Worm (Caenorhabditis elegans) whole organism, midembryonic: ENCODE results near the gene R10E8.2.
"Not testable (repeated sequence)": the region's sequence is repeated elsewhere in the genome, so short reads cannot be mapped to it uniquely, and the experiment has no call there.

Experiments used
- T22C8.4 ChIP-seq: fragments of 200-800 bp; sonication (Bioruptor generic); IDR thresholded peaks from 2 replicates; pipeline ENCODE4 v1.3.6; 2022; ENCODE audit warnings: missing genetic modification characterization, missing compliant biosample characterization
- cog-1 ChIP-seq: sonication (generic microtip); optimal IDR thresholded peaks from 2 replicates; lab custom pipeline; 2016; ENCODE audit warnings: missing genetic modification characterization, missing compliant biosample characterization
- flt-1 ChIP-seq: fragments of 200-800 bp; sonication (Bioruptor generic); IDR thresholded peaks from 2 replicates; pipeline ENCODE4 v1.3.6; 2022; ENCODE audit warnings: missing genetic modification characterization, missing compliant biosample characterization
- klf-2 ChIP-seq: fragments of 200-800 bp; sonication (Bioruptor generic); conservative IDR thresholded peaks from 2 replicates; pipeline ENCODE4 v1.3.6; 2022; ENCODE audit warnings: missing genetic modification reagents, missing genetic modification characterization, missing compliant biosample characterization
- med-1 ChIP-seq: sonication (generic microtip); optimal IDR thresholded peaks from 2 replicates; lab custom pipeline; 2017; ENCODE audit warnings: missing genetic modification characterization, mild to moderate bottlenecking, missing compliant biosample characterization, antibody characterized with exemption, missing genetic modification reagents; ENCODE audit not compliant: insufficient read depth
- ref-1 ChIP-seq: fragments of 200-800 bp; sonication (Bioruptor generic); conservative IDR thresholded peaks from 2 replicates; pipeline ENCODE4 v1.3.6; 2022; ENCODE audit warnings: missing genetic modification reagents, missing genetic modification characterization, missing compliant biosample characterization
- tab-1 ChIP-seq: fragments of 200-800 bp; sonication (Bioruptor generic); IDR thresholded peaks from 2 replicates; pipeline ENCODE4 v1.3.6; 2022; ENCODE audit warnings: missing genetic modification characterization, missing compliant biosample characterization
- ztf-23 ChIP-seq: fragments of 200-800 bp; sonication (Bioruptor generic); IDR thresholded peaks from 2 replicates; pipeline ENCODE4 v1.3.6; 2022; ENCODE audit warnings: missing genetic modification reagents, missing genetic modification characterization, missing compliant biosample characterization
- ztf-29 ChIP-seq: fragments of 200-800 bp; sonication (Bioruptor generic); IDR thresholded peaks from 2 replicates; pipeline ENCODE4 v1.3.6; 2022; ENCODE audit warnings: missing genetic modification reagents, missing genetic modification characterization, missing compliant biosample characterization

Gene R10E8.2

ce11 chrV:18253494-18253893 is at the start of gene R10E8.2:
R10E8.2 (plus strand) TSS chrV:18253794.
- no peak for TF ChIP-seq ref-1 (GFP tag; lab: Robert Waterston, UW)
- TF ChIP-seq klf-2 = no peak
- TF ChIP-seq ztf-29 (GFP tag; lab: Robert Waterston, UW) = no peak
- TF ChIP-seq med-1 (GFP tag; lab: Kevin White, UChicago) = no peak
- no peak for TF ChIP-seq ztf-23
- no peak for TF ChIP-seq T22C8.4 (GFP tag; lab: Robert Waterston, UW)
- no peak for TF ChIP-seq flt-1 (GFP tag; lab: Robert Waterston, UW)
- no peak for TF ChIP-seq tab-1 (GFP tag; lab: Robert Waterston, UW)
- TF ChIP-seq cog-1 (tag; lab: Kevin White, UChicago) = no peak

ce11 chrV:18209071-18209470 is 44.5 kb upstream of the R10E8.2 start, which contains the start of gene F16H6.7:
F16H6.7 (minus strand) TSS chrV:18209171.
- TF ChIP-seq tab-1 (GFP tag; lab: Robert Waterston, UW) (no peak), cog-1 (tag; lab: Kevin White, UChicago) (no peak)

ce11 chrV:18212848-18213247 is 40.7 kb upstream of the R10E8.2 start:
- no peak for TF ChIP-seq T22C8.4 (GFP tag; lab: Robert Waterston, UW)
- TF ChIP-seq flt-1 (GFP tag; lab: Robert Waterston, UW) = no peak
- no peak for TF ChIP-seq med-1 (GFP tag; lab: Kevin White, UChicago)
- TF ChIP-seq cog-1 (tag; lab: Kevin White, UChicago) = no peak
- TF ChIP-seq ref-1 (GFP tag; lab: Robert Waterston, UW) = no peak
- no peak for TF ChIP-seq klf-2
- TF ChIP-seq ztf-23 = no peak
- TF ChIP-seq tab-1 (GFP tag; lab: Robert Waterston, UW) = no peak
- no peak for TF ChIP-seq ztf-29 (GFP tag; lab: Robert Waterston, UW)

ce11 chrV:18216175-18216574 is 37.4 kb upstream of the R10E8.2 start, which contains the start of gene F16H6.8:
F16H6.8 (minus strand) TSS chrV:18216275.
- TF ChIP-seq med-1 (GFP tag; lab: Kevin White, UChicago); ztf-29 (GFP tag; lab: Robert Waterston, UW); klf-2: not testable (repeated sequence)

ce11 chrV:18216784-18217183 is 36.8 kb upstream of the R10E8.2 start, which contains the start of gene F16H6.9:
F16H6.9 (plus strand) TSS chrV:18217084.
- not testable (repeated sequence) for TF ChIP-seq ztf-29 (GFP tag; lab: Robert Waterston, UW); med-1 (GFP tag; lab: Kevin White, UChicago); tab-1 (GFP tag; lab: Robert Waterston, UW)

ce11 chrV:18224353-18224752 is 29.2 kb upstream of the R10E8.2 start, which contains the start of gene F16H6.10:
F16H6.10 (minus strand) TSS chrV:18224453.
- no peak for TF ChIP-seq ztf-23
- no peak for TF ChIP-seq cog-1 (tag; lab: Kevin White, UChicago)
- TF ChIP-seq flt-1 (GFP tag; lab: Robert Waterston, UW) = no peak
- TF ChIP-seq ztf-29 (GFP tag; lab: Robert Waterston, UW) = no peak
- TF ChIP-seq med-1 (GFP tag; lab: Kevin White, UChicago) = no peak
- TF ChIP-seq klf-2 = no peak
- TF ChIP-seq T22C8.4 (GFP tag; lab: Robert Waterston, UW) = no peak
- no peak for TF ChIP-seq tab-1 (GFP tag; lab: Robert Waterston, UW)
- TF ChIP-seq ref-1 (GFP tag; lab: Robert Waterston, UW) = no peak

- no peak for TF ChIP-seq ztf-23
- TF ChIP-seq ztf-29 (GFP tag; lab: Robert Waterston, UW) = no peak
- no peak for TF ChIP-seq cog-1 (tag; lab: Kevin White, UChicago)
- no peak for TF ChIP-seq ref-1 (GFP tag; lab: Robert Waterston, UW)
- no peak for TF ChIP-seq klf-2
- no peak for TF ChIP-seq flt-1 (GFP tag; lab: Robert Waterston, UW)
- no peak for TF ChIP-seq T22C8.4 (GFP tag; lab: Robert Waterston, UW)
- no peak for TF ChIP-seq med-1 (GFP tag; lab: Kevin White, UChicago)
- TF ChIP-seq tab-1 (GFP tag; lab: Robert Waterston, UW) = no peak
These were observed 17.8 kb upstream of the R10E8.2 start for ce11 chrV:18235808-18236207.

ce11 chrV:18236714-18237288 is 16.8 kb upstream of the R10E8.2 start, which contains the start of gene R10E8.3:
R10E8.3 (minus strand) TSS chrV:18236764.
- TF ChIP-seq T22C8.4 (GFP tag; lab: Robert Waterston, UW) (no peak), tab-1 (GFP tag; lab: Robert Waterston, UW) (no peak), ztf-29 (GFP tag; lab: Robert Waterston, UW) (no peak), flt-1 (GFP tag; lab: Robert Waterston, UW) (no peak), ztf-23 (no peak), med-1 (GFP tag; lab: Kevin White, UChicago) (no peak), ref-1 (GFP tag; lab: Robert Waterston, UW) (no peak), cog-1 (tag; lab: Kevin White, UChicago) (no peak), klf-2 (no peak)

ce11 chrV:18241328-18241727 is 12.3 kb upstream of the R10E8.2 start, which contains the start of gene R10E8.8:
R10E8.8 (minus strand) TSS chrV:18241670.
- no peak for TF ChIP-seq klf-2
- TF ChIP-seq ztf-29 (GFP tag; lab: Robert Waterston, UW) = no peak
- TF ChIP-seq cog-1 (tag; lab: Kevin White, UChicago) = no peak
- TF ChIP-seq ref-1 (GFP tag; lab: Robert Waterston, UW) = no peak
- TF ChIP-seq T22C8.4 (GFP tag; lab: Robert Waterston, UW) = no peak
- no peak for TF ChIP-seq med-1 (GFP tag; lab: Kevin White, UChicago)
- no peak for TF ChIP-seq ztf-23
- TF ChIP-seq tab-1 (GFP tag; lab: Robert Waterston, UW) = no peak
- no peak for TF ChIP-seq flt-1 (GFP tag; lab: Robert Waterston, UW)
